Worm (Caenorhabditis elegans) whole organism, L4 larva: ENCODE measurements around the gene T01C1.4.

Source experiments
- F10B5.3 ChIP-seq: sonication (generic microtip); optimal IDR thresholded peaks from 2 replicates; lab custom pipeline; 2016; ENCODE audit warnings: mild to moderate bottlenecking, missing genetic modification characterization, missing compliant biosample characterization
- F26F4.8 ChIP-seq: fragments of 200-800 bp; sonication (Bioruptor generic); conservative IDR thresholded peaks from 2 replicates; pipeline ENCODE4 v1.3.6; 2022; ENCODE audit warnings: missing genetic modification characterization, missing compliant biosample characterization
- F49E8.2 ChIP-seq: sonication (generic microtip); optimal IDR thresholded peaks from 2 replicates; lab custom pipeline; 2016; ENCODE audit warnings: missing compliant biosample characterization, mild to moderate bottlenecking, missing genetic modification characterization, borderline replicate concordance
- R02D3.7 ChIP-seq: fragments of 150-350 bp; sonication (generic microtip); optimal IDR thresholded peaks from 3 replicates; lab custom pipeline; 2014; ENCODE audit warnings: missing biosample characterization, missing genetic modification characterization
- T26A8.4 ChIP-seq: fragments of 200-800 bp; sonication (Bioruptor generic); IDR thresholded peaks from 2 replicates; pipeline ENCODE4 v1.3.6; 2022; ENCODE audit warnings: missing genetic modification characterization, missing compliant biosample characterization
- Y105C5A.15 ChIP-seq: fragments of 200-800 bp; sonication (Bioruptor generic); IDR thresholded peaks from 2 replicates; pipeline ENCODE4 v1.3.6; 2022; ENCODE audit warnings: missing genetic modification characterization, missing compliant biosample characterization
- aly-2 ChIP-seq: sonication (generic microtip); optimal IDR thresholded peaks from 2 replicates; lab custom pipeline; 2018; ENCODE audit warnings: missing biosample characterization, missing genetic modification characterization
- ama-1 ChIP-seq: fragments of 150-350 bp; optimal IDR thresholded peaks from 2 replicates; lab custom pipeline; 2014; ENCODE audit warnings: inconsistent platforms, mixed read lengths
- ceh-20 ChIP-seq: fragments of 200-800 bp; sonication (Bioruptor generic); IDR thresholded peaks from 2 replicates; pipeline ENCODE4 v1.3.6; 2022; ENCODE audit warnings: missing genetic modification reagents, missing genetic modification characterization, missing compliant biosample characterization
- ceh-44 ChIP-seq: fragments of 200-800 bp; sonication (Bioruptor generic); IDR thresholded peaks from 2 replicates; pipeline ENCODE4 v1.3.6; 2022; ENCODE audit warnings: missing genetic modification reagents, missing genetic modification characterization, missing compliant biosample characterization
- ceh-62 ChIP-seq: sonication (generic microtip); optimal IDR thresholded peaks from 2 replicates; lab custom pipeline; 2017; ENCODE audit warnings: missing biosample characterization, missing genetic modification characterization
- ceh-82 ChIP-seq: sonication (generic microtip); optimal IDR thresholded peaks from 2 replicates; lab custom pipeline; 2017; ENCODE audit warnings: missing biosample characterization, missing genetic modification characterization
- cey-2 ChIP-seq: sonication (generic microtip); optimal IDR thresholded peaks from 3 replicates; lab custom pipeline; 2017; ENCODE audit warnings: missing genetic modification characterization, mild to moderate bottlenecking, missing compliant biosample characterization, antibody characterized with exemption, borderline replicate concordance; ENCODE audit not compliant: insufficient read depth
- daf-19 ChIP-seq: fragments of 200-800 bp; sonication (Bioruptor generic); conservative IDR thresholded peaks from 2 replicates; pipeline ENCODE4 v1.3.6; 2022; ENCODE audit warnings: missing genetic modification characterization, missing compliant biosample characterization
- dpl-1 ChIP-seq: fragments of 150-350 bp; optimal IDR thresholded peaks from 2 replicates; lab custom pipeline; 2014; ENCODE audit warnings: missing biosample characterization, missing genetic modification reagents, missing genetic modification characterization
- duxl-1 ChIP-seq: sonication (generic microtip); optimal IDR thresholded peaks from 2 replicates; lab custom pipeline; 2016; ENCODE audit warnings: mild to moderate bottlenecking, missing genetic modification characterization, moderate library complexity, missing compliant biosample characterization; ENCODE audit not compliant: poor library complexity
- fos-1 ChIP-seq: fragments of 150-350 bp; optimal IDR thresholded peaks from 2 replicates; lab custom pipeline; 2014; ENCODE audit warnings: missing biosample characterization, missing genetic modification characterization
- hlh-11 ChIP-seq: fragments of 200-800 bp; sonication (Bioruptor generic); optimal IDR thresholded peaks from 2 replicates; lab custom pipeline; 2018; ENCODE audit warnings: mild to moderate bottlenecking, missing genetic modification characterization, missing compliant biosample characterization
- hlh-30 ChIP-seq: sonication (generic microtip); optimal IDR thresholded peaks from 2 replicates; lab custom pipeline; 2017; ENCODE audit warnings: antibody characterized with exemption, mild to moderate bottlenecking, missing genetic modification characterization, missing compliant biosample characterization; ENCODE audit not compliant: insufficient read depth
- hmg-1.1 ChIP-seq: fragments of 200-800 bp; sonication (Bioruptor generic); IDR thresholded peaks from 2 replicates; pipeline ENCODE4 v1.3.6; 2022; ENCODE audit warnings: missing genetic modification reagents, missing genetic modification characterization, missing compliant biosample characterization
- lim-7 ChIP-seq: fragments of 200-800 bp; sonication (Bioruptor generic); IDR thresholded peaks from 2 replicates; pipeline ENCODE4 v1.3.6; 2022; ENCODE audit warnings: missing genetic modification characterization, missing compliant biosample characterization
- lin-1 ChIP-seq: fragments of 200-800 bp; sonication (Bioruptor generic); IDR thresholded peaks from 2 replicates; pipeline ENCODE4 v1.3.6; 2022; ENCODE audit warnings: missing genetic modification reagents, missing genetic modification characterization, missing compliant biosample characterization
- lin-15B ChIP-seq: fragments of 150-350 bp; sonication (generic microtip); optimal IDR thresholded peaks from 3 replicates; lab custom pipeline; 2014; ENCODE audit warnings: missing biosample characterization, missing genetic modification characterization
- lin-29 ChIP-seq: fragments of 200-800 bp; sonication (Bioruptor generic); IDR thresholded peaks from 2 replicates; pipeline ENCODE4 v1.3.6; 2022; ENCODE audit warnings: missing genetic modification reagents, missing genetic modification characterization, missing compliant biosample characterization
- lin-38 ChIP-seq: fragments of 200-800 bp; sonication (Bioruptor generic); IDR thresholded peaks from 2 replicates; pipeline ENCODE4 v1.3.6; 2022; ENCODE audit warnings: missing genetic modification reagents, missing genetic modification characterization, missing compliant biosample characterization
- lin-39 ChIP-seq: fragments of 150-350 bp; optimal IDR thresholded peaks from 2 replicates; lab custom pipeline; 2014; ENCODE audit warnings: missing biosample characterization, missing genetic modification reagents, missing genetic modification characterization
- madf-9 ChIP-seq: fragments of 200-800 bp; sonication (Bioruptor generic); conservative IDR thresholded peaks from 2 replicates; pipeline ENCODE4 v1.3.6; 2022; ENCODE audit warnings: missing genetic modification reagents, missing genetic modification characterization, missing compliant biosample characterization
- mep-1 ChIP-seq: fragments of 150-350 bp; sonication (generic microtip); optimal IDR thresholded peaks from 3 replicates; lab custom pipeline; 2014; ENCODE audit warnings: missing biosample characterization, missing genetic modification characterization
- mes-2 ChIP-seq: sonication (generic microtip); optimal IDR thresholded peaks from 2 replicates; lab custom pipeline; 2016; ENCODE audit warnings: missing genotype, mild to moderate bottlenecking, missing genetic modification characterization, missing compliant biosample characterization; ENCODE audit not compliant: poor library complexity, severe bottlenecking
- mxl-3 ChIP-seq: fragments of 200-800 bp; sonication (Bioruptor generic); optimal IDR thresholded peaks from 2 replicates; lab custom pipeline; 2018; ENCODE audit warnings: mild to moderate bottlenecking, missing genetic modification characterization, missing compliant biosample characterization
- nhr-10 ChIP-seq: fragments of 150-350 bp; optimal IDR thresholded peaks from 2 replicates; lab custom pipeline; 2014; ENCODE audit warnings: missing biosample characterization, missing genetic modification characterization
- nhr-102 ChIP-seq: sonication (generic microtip); optimal IDR thresholded peaks from 2 replicates; lab custom pipeline; 2016; ENCODE audit warnings: mild to moderate bottlenecking, missing genetic modification characterization, moderate library complexity, missing compliant biosample characterization
- nhr-111 ChIP-seq: fragments of 200-800 bp; sonication (Bioruptor generic); optimal IDR thresholded peaks from 2 replicates; lab custom pipeline; 2018; ENCODE audit warnings: mild to moderate bottlenecking, missing genetic modification characterization, missing compliant biosample characterization
- nhr-237 ChIP-seq: sonication (generic microtip); optimal IDR thresholded peaks from 2 replicates; lab custom pipeline; 2017; ENCODE audit warnings: missing biosample characterization, missing genetic modification characterization
- nhr-25 ChIP-seq: sonication (generic microtip); optimal IDR thresholded peaks from 2 replicates; lab custom pipeline; 2017; ENCODE audit warnings: missing genetic modification characterization, mild to moderate bottlenecking, missing compliant biosample characterization, antibody characterized with exemption, moderate library complexity, borderline replicate concordance; ENCODE audit not compliant: insufficient read depth
- nhr-48 ChIP-seq: sonication (generic microtip); optimal IDR thresholded peaks from 2 replicates; lab custom pipeline; 2016; ENCODE audit warnings: mild to moderate bottlenecking, missing genetic modification characterization, missing compliant biosample characterization
- nhr-6 ChIP-seq: fragments of 150-350 bp; optimal IDR thresholded peaks from 2 replicates; lab custom pipeline; 2014; ENCODE audit warnings: missing biosample characterization, missing genetic modification characterization
- pha-4 ChIP-seq, 2 experiments: fragments of 150-350 bp in 1 of 2; fragments of 200-800 bp in 1 of 2; sonication (Bioruptor generic) in 1 of 2; IDR thresholded peaks in 1 of 2; optimal IDR thresholded peaks in 1 of 2; 2 replicates each; pipeline versions ENCODE4 v1.3.6 to Lab custom; 2014 to 2022; ENCODE audit warnings: missing genetic modification characterization in 2 of 2, missing genetic modification reagents in 2 of 2, missing biosample characterization in 1 of 2, missing compliant biosample characterization in 1 of 2
- pqm-1 ChIP-seq: sonication (generic microtip); optimal IDR thresholded peaks from 2 replicates; lab custom pipeline; 2017; ENCODE audit warnings: missing biosample characterization, missing genetic modification characterization
- rbr-2 ChIP-seq: sonication (generic microtip); optimal IDR thresholded peaks from 2 replicates; lab custom pipeline; 2016; ENCODE audit warnings: missing genotype, missing genetic modification characterization, missing compliant biosample characterization
- set-16 ChIP-seq: fragments of 200-800 bp; sonication (Bioruptor generic); IDR thresholded peaks from 2 replicates; pipeline ENCODE4 v1.3.6; 2022; ENCODE audit warnings: missing genetic modification reagents, missing genetic modification characterization, missing compliant biosample characterization
- skn-1 ChIP-seq: fragments of 150-350 bp; optimal IDR thresholded peaks from 2 replicates; lab custom pipeline; 2014; ENCODE audit warnings: missing biosample characterization, missing genetic modification characterization
- snpc-4 ChIP-seq: fragments of 150-350 bp; optimal IDR thresholded peaks from 2 replicates; lab custom pipeline; 2014; ENCODE audit warnings: missing biosample characterization, missing genetic modification characterization
- spr-1 ChIP-seq: sonication (generic microtip); optimal IDR thresholded peaks from 2 replicates; lab custom pipeline; 2016; ENCODE audit warnings: mild to moderate bottlenecking, missing genetic modification characterization, missing compliant biosample characterization
- unc-130 ChIP-seq: sonication (generic microtip); optimal IDR thresholded peaks from 2 replicates; lab custom pipeline; 2016; ENCODE audit warnings: missing genetic modification reagents, missing genetic modification characterization, missing compliant biosample characterization
- unc-39 ChIP-seq: sonication (generic microtip); optimal IDR thresholded peaks from 2 replicates; lab custom pipeline; 2017; ENCODE audit warnings: missing biosample characterization, missing genetic modification characterization
- unc-62 ChIP-seq, 3 experiments: fragments of 150-350 bp in 1 of 3; sonication (generic microtip); optimal IDR thresholded peaks in 2 of 3; peaks in 1 of 3; 1 replicate in 1 of 3; 2 replicates in 2 of 3; lab custom pipeline; 2014 to 2017; ENCODE audit warnings: missing biosample characterization in 3 of 3, missing genetic modification characterization in 3 of 3, missing genetic modification reagents in 3 of 3, missing genotype in 1 of 3
- zfp-2 ChIP-seq: sonication (generic microtip); optimal IDR thresholded peaks from 2 replicates; lab custom pipeline; 2016; ENCODE audit warnings: mild to moderate bottlenecking, missing genetic modification characterization, missing compliant biosample characterization
- zip-11 ChIP-seq: fragments of 200-800 bp; sonication (Bioruptor generic); IDR thresholded peaks from 2 replicates; pipeline ENCODE4 v1.3.6; 2022; ENCODE audit warnings: missing genetic modification characterization, missing compliant biosample characterization
- zip-2 ChIP-seq: fragments of 150-350 bp; optimal IDR thresholded peaks from 2 replicates; lab custom pipeline; 2014; ENCODE audit warnings: missing biosample characterization, missing genetic modification characterization
- ztf-11 ChIP-seq: fragments of 150-350 bp; optimal IDR thresholded peaks from 2 replicates; lab custom pipeline; 2014; ENCODE audit warnings: missing biosample characterization, missing genetic modification characterization

T01C1.4 gene

DNA sequence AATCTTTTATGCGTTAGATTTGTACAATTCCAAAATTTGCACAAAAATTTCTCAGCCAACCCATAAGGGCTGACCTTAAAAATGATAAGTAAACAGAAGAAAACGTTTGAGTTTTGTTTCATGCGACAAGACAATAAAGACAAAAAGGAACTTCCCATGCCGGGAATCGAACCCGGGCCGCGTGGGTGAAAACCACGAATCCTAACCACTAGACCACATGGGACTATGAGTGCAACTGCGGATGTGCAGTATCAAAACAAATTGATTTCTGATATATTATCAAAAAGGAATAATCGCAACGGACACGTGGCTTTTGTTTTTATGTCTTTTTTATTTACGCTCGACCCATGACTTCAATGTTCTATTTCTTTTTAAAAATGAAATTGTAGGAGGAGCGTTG, 50.0 kb downstream of the T01C1.4 start:
- TF ChIP-seq mxl-3 (GFP tag; lab: Kevin White, UChicago) = peak; percentile 66
- TF ChIP-seq snpc-4 = no peak
- TF ChIP-seq nhr-6 (tag; lab: Kevin White, UChicago) = no peak
- TF ChIP-seq R02D3.7 = no peak
- TF ChIP-seq cey-2 (tag; lab: Kevin White, UChicago) = no peak
- TF ChIP-seq ceh-82 = no peak
- peak; percentile 52; the same call in 1 of the 2 replicates for TF ChIP-seq pha-4 (GFP tag; IDR thresholded peaks at IDR 0.05; lab: Robert Waterston, UW)
- no peak for TF ChIP-seq pha-4 (tag; optimal IDR thresholded peaks at IDR 0.05; lab: Kevin White, UChicago)
- no peak for TF ChIP-seq nhr-48 (tag; lab: Kevin White, UChicago)
- TF ChIP-seq ztf-11 (tag; lab: Kevin White, UChicago) = no peak
- TF ChIP-seq nhr-25 = no peak
- no peak for TF ChIP-seq lin-1 (GFP tag; lab: Robert Waterston, UW)
- TF ChIP-seq set-16 (GFP tag; lab: Robert Waterston, UW) = no peak
- no peak for TF ChIP-seq F49E8.2 (tag; lab: Kevin White, UChicago)
- TF ChIP-seq mes-2 (tag; lab: Kevin White, UChicago) = peak; percentile 55
- no peak; the same call in 1 of the 2 replicates for TF ChIP-seq lin-38 (GFP tag; lab: Robert Waterston, UW)
- no peak for TF ChIP-seq aly-2 (tag; lab: Kevin White, UChicago)
- TF ChIP-seq pqm-1 (tag; lab: Kevin White, UChicago) = no peak
- no peak for TF ChIP-seq dpl-1
- TF ChIP-seq lin-15B = no peak
- no peak for TF ChIP-seq duxl-1 (tag; lab: Kevin White, UChicago)
- no peak for TF ChIP-seq fos-1 (tag; lab: Kevin White, UChicago)
- TF ChIP-seq mep-1 (tag; lab: Kevin White, UChicago) = peak; percentile 15
- TF ChIP-seq madf-9 = peak; percentile 54
- no peak for TF ChIP-seq ceh-62 (tag; lab: Kevin White, UChicago)
- TF ChIP-seq zfp-2 (tag; lab: Kevin White, UChicago) = no peak
- TF ChIP-seq T26A8.4 (GFP tag; lab: Robert Waterston, UW) = no peak
- peak; percentile 87 for TF ChIP-seq lim-7
- no peak for TF ChIP-seq ama-1 (lab: Kevin White, UChicago)
- TF ChIP-seq zip-11 = 0 out of 2 replicates have a peak, but pooled peaks have one; percentile 46
- no peak for TF ChIP-seq unc-62 (GFP tag; optimal IDR thresholded peaks at IDR 0.05 in 1 of 2; lab: Kevin White, UChicago)
- no peak for TF ChIP-seq unc-62 (tag; optimal IDR thresholded peaks at IDR 0.05; lab: Kevin White, UChicago)
- TF ChIP-seq nhr-111 (GFP tag; lab: Kevin White, UChicago) = no peak
- TF ChIP-seq daf-19 (GFP tag; lab: Robert Waterston, UW) = 0 out of 2 replicates have a peak, but pooled peaks have one; percentile 21
- no peak for TF ChIP-seq nhr-237 (tag; lab: Kevin White, UChicago)
- TF ChIP-seq lin-29 = no peak
- no peak for TF ChIP-seq lin-39 (tag; lab: Kevin White, UChicago)
- no peak for TF ChIP-seq ceh-20
- no peak for TF ChIP-seq nhr-10
- peak; percentile 21 for TF ChIP-seq hlh-11
- TF ChIP-seq hmg-1.1 = peak; percentile 55
- TF ChIP-seq unc-39 = no peak
- no peak for TF ChIP-seq skn-1 (tag; lab: Kevin White, UChicago)
- no peak for TF ChIP-seq rbr-2 (tag; lab: Kevin White, UChicago)
- TF ChIP-seq F10B5.3 (tag; lab: Kevin White, UChicago) = no peak
- peak; percentile 67 for TF ChIP-seq hlh-30 (tag; lab: Kevin White, UChicago)
- no peak for TF ChIP-seq spr-1 (tag; lab: Kevin White, UChicago)
- TF ChIP-seq unc-130 (GFP tag; lab: Kevin White, UChicago) = no peak
- no peak for TF ChIP-seq F26F4.8
- 0 out of 2 replicates have a peak, but pooled peaks have one; percentile 38 for TF ChIP-seq ceh-44
- TF ChIP-seq Y105C5A.15 (GFP tag; lab: Robert Waterston, UW) = no peak
- TF ChIP-seq nhr-102 (tag; lab: Kevin White, UChicago) = no peak
- TF ChIP-seq zip-2 (tag; lab: Kevin White, UChicago) = no peak
